Worm (Caenorhabditis elegans): ENCODE data around the gene algn-1.

algn-1 gene

DNA sequence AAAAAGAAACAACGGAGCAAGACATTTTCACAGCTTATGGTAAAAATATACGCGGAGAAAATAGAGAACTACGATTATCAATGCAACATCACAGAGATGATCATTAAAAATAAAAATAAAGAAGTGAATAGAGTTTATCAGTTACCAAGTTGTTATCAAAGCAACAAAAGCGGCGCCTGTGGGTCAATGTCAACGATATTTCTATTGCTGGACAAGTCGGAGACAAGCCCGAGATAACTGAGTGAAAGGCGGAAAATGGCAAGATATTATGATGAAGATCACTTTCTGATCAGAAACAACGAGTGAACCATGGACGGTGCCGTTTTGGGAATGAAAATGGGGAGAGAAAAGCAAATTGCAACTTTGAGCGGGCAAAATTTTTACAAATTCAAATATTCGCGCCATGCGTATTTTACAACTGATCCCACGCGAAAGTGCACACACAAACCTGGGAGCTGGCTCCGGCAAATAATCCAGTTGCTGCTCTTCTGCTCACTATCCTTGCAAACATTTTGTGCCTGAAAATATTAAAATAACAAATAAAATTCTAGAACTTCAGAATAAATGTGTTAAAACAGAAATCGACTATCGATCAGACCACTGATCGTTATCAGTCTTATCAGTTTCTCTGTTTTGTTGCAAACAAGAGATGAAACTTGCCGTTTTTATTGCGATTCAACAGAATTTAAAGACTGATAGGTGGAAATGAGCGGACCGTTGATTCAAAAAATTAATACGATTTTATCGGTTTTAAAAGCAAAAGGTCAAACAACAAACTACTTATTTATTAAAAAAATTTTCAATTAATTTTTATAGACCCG is 17.4 kb upstream of the algn-1 start, which contains the start of gene mel-32 (continued):
- TF ChIP-seq fos-1 (tag; optimal IDR thresholded peaks at IDR 0.05) (no peak), hlh-17 (GFP tag; optimal IDR thresholded peaks at IDR 0.05; ENCODE audit: borderline replicate concordance) (no peak), nhr-19 (GFP tag; conservative IDR thresholded peaks at IDR 0.05) (peak; percentile 38), dsc-1 (tag; optimal IDR thresholded peaks at IDR 0.05) (no peak), alr-1 (tag; optimal IDR thresholded peaks at IDR 0.05; ENCODE audit: borderline replicate concordance) (no peak), aha-1 (tag; optimal IDR thresholded peaks at IDR 0.05) (no peak), ceh-90 (tag; optimal IDR thresholded peaks at IDR 0.05) (no peak), dpl-1 (GFP tag; optimal IDR thresholded peaks at IDR 0.05) (peak; percentile 71 to 83 (median 75)), nhr-20 (tag; optimal IDR thresholded peaks at IDR 0.05) (peak; percentile 36), blmp-1 (tag; optimal IDR thresholded peaks at IDR 0.05) (peak; percentile 84), unc-86 (tag; optimal IDR thresholded peaks at IDR 0.05) (no peak), elt-3 (tag; optimal IDR thresholded peaks at IDR 0.05) (peak in 1 of 6 experiments; percentile 67), nhr-85 (tag) (peak; percentile 12), lin-13 (GFP tag; optimal IDR thresholded peaks at IDR 0.05) (peak; percentile 1), lsy-2 (tag; optimal IDR thresholded peaks at IDR 0.05) (peak in 1 of 2 experiments; percentile 55), C04F5.9 (tag; optimal IDR thresholded peaks at IDR 0.05) (no peak), zag-1 (tag; optimal IDR thresholded peaks at IDR 0.05) (no peak), nhr-77 (tag; optimal IDR thresholded peaks at IDR 0.05) (no peak)

DNA sequence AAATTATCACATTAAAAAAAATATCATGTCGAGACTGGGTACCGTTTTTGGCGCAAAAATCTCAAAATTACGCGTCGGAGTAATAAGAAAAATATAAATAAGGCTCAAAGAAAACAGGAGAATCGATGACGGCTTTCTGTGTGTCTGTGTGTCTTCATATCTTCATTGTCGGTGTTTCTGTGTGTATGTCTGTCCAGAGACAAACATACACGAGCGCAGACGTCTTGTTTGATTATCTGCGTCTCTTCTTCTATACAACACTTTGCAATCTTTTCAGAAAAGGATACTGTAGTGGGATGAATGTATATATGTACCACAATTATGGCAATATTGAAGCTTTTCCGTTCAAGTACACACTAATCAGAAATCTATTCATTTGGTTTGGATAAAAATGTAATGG is 15.6 kb upstream of the algn-1 start, which contains the start of gene C05D11.13:
Gene C05D11.13, minus strand, starts transcription at position 252 of the 400 bp plus-strand sequence.
- TF ChIP-seq nhr-85 (tag) (peak; percentile 11), xbp-1 (tag; optimal IDR thresholded peaks at IDR 0.05) (peak; percentile 9), zip-4 (GFP tag; optimal IDR thresholded peaks at IDR 0.05) (no peak), fkh-8 (tag; optimal IDR thresholded peaks at IDR 0.05) (no peak), blmp-1 (tag; optimal IDR thresholded peaks at IDR 0.05) (peak; percentile 53), unc-86 (tag; optimal IDR thresholded peaks at IDR 0.05) (no peak), jun-1 (tag; optimal IDR thresholded peaks at IDR 0.05) (peak; percentile 8), aly-2 (tag; optimal IDR thresholded peaks at IDR 0.05) (no peak), lin-35 (GFP tag; optimal IDR thresholded peaks at IDR 0.05) (peak; percentile 24 to 54), ama-1 (optimal IDR thresholded peaks at IDR 0.05) (peak; percentile 65), nhr-20 (tag; optimal IDR thresholded peaks at IDR 0.05) (peak; percentile 34), mdl-1 (tag; optimal IDR thresholded peaks at IDR 0.05) (peak in 1 of 2 experiments; percentile 23), snu-23 (GFP tag; optimal IDR thresholded peaks at IDR 0.05) (peak; percentile 56), ceh-82 (tag; optimal IDR thresholded peaks at IDR 0.05) (no peak), rnt-1 (tag; optimal IDR thresholded peaks at IDR 0.05) (peak; percentile 26), mep-1 (tag; optimal IDR thresholded peaks at IDR 0.05) (peak; percentile 78), hlh-4 (tag; optimal IDR thresholded peaks at IDR 0.05) (no peak), nhr-19 (GFP tag; conservative IDR thresholded peaks at IDR 0.05) (0 out of 2 replicates have a peak, but pooled peaks have one; percentile 3), unc-130 (tag; optimal IDR thresholded peaks at IDR 0.05) (peak; percentile 68), isw-1 (GFP tag; IDR thresholded peaks at IDR 0.05) (no peak), fos-1 (tag; optimal IDR thresholded peaks at IDR 0.05) (no peak), nhr-237 (tag; optimal IDR thresholded peaks at IDR 0.05) (no peak), lsy-2 (tag; optimal IDR thresholded peaks at IDR 0.05) (peak; percentile 49 to 87), dpl-1 (GFP tag; optimal IDR thresholded peaks at IDR 0.05) (peak in 2 of 3 experiments; percentile 9 to 47), F16B12.6 (tag; optimal IDR thresholded peaks at IDR 0.05) (peak; percentile 11), lin-14 (GFP tag; optimal IDR thresholded peaks at IDR 0.05) (peak; percentile 62), efl-1 (optimal IDR thresholded peaks at IDR 0.05) (peak; percentile 25 to 52), efl-1 (GFP tag; optimal IDR thresholded peaks at IDR 0.05 in 1 of 2) (peak; percentile 11 to 13), sptf-1 (tag; optimal IDR thresholded peaks at IDR 0.05) (no peak), elt-3 (tag; optimal IDR thresholded peaks at IDR 0.05) (peak in 1 of 6 experiments; percentile 16), nhr-71 (tag; optimal IDR thresholded peaks at IDR 0.05) (peak; percentile 50), C16A3.4 (tag; optimal IDR thresholded peaks at IDR 0.05) (peak; percentile 34), irx-1 (tag; optimal IDR thresholded peaks at IDR 0.05) (peak; percentile 17)

Measured in whole organism, L1 larva.